Worm (Caenorhabditis elegans) whole organism, L4 larva: ENCODE measurements around the gene srlf-34.

Experiments
- ceh-28 ChIP-seq: fragments of 150-350 bp; optimal IDR thresholded peaks from 2 replicates; lab custom pipeline; 2014; ENCODE audit warnings: missing biosample characterization, missing genetic modification reagents, missing genetic modification characterization
- ceh-82 ChIP-seq: sonication (generic microtip); optimal IDR thresholded peaks from 2 replicates; lab custom pipeline; 2017; ENCODE audit warnings: missing biosample characterization, missing genetic modification characterization
- nhr-11 ChIP-seq: fragments of 150-350 bp; optimal IDR thresholded peaks from 2 replicates; lab custom pipeline; 2014; ENCODE audit warnings: missing biosample characterization, missing genetic modification characterization
- snpc-4 ChIP-seq: fragments of 150-350 bp; optimal IDR thresholded peaks from 2 replicates; lab custom pipeline; 2014; ENCODE audit warnings: missing biosample characterization, missing genetic modification characterization

- no peak for TF ChIP-seq nhr-11 (tag; lab: Kevin White, UChicago)
- TF ChIP-seq ceh-28, result no peak
- no peak for TF ChIP-seq snpc-4 (tag; lab: Kevin White, UChicago)
- TF ChIP-seq ceh-82 (tag; lab: Kevin White, UChicago), result no peak
Measured at ce11 chrII:10283145-10283544, 28.9 kb upstream of the srlf-34 start.
